Worm (Caenorhabditis elegans) whole organism, young adult: ENCODE results near the gene R01H2.8.

Source experiments
- B0019.2 ChIP-seq: fragments of 200-800 bp; sonication (Bioruptor generic); conservative IDR thresholded peaks from 2 replicates; pipeline ENCODE4 v1.3.6; 2022; ENCODE audit warnings: missing genetic modification reagents, missing genetic modification characterization, missing compliant biosample characterization
- C06A6.2 ChIP-seq: fragments of 200-800 bp; sonication (Bioruptor generic); conservative IDR thresholded peaks from 2 replicates; pipeline ENCODE4 v1.3.6; 2022; ENCODE audit warnings: missing genetic modification characterization, missing compliant biosample characterization
- D2030.7 ChIP-seq: fragments of 200-800 bp; sonication (Bioruptor generic); IDR thresholded peaks from 2 replicates; pipeline ENCODE4 v1.3.6; 2022; ENCODE audit warnings: missing genetic modification reagents, missing genetic modification characterization, missing compliant biosample characterization
- F23B12.7 ChIP-seq: sonication (generic microtip); optimal IDR thresholded peaks from 2 replicates; lab custom pipeline; 2017; ENCODE audit warnings: missing genetic modification characterization, mild to moderate bottlenecking, missing compliant biosample characterization, antibody characterized with exemption, moderate library complexity; ENCODE audit not compliant: insufficient read depth
- F37B4.10 ChIP-seq: fragments of 200-800 bp; sonication (Bioruptor generic); IDR thresholded peaks from 2 replicates; pipeline ENCODE4 v1.3.6; 2022; ENCODE audit warnings: missing genetic modification characterization, missing compliant biosample characterization
- F49E8.2 ChIP-seq: sonication (generic microtip); optimal IDR thresholded peaks from 3 replicates; lab custom pipeline; 2017; ENCODE audit warnings: missing genetic modification characterization, mild to moderate bottlenecking, missing compliant biosample characterization, antibody characterized with exemption, moderate library complexity; ENCODE audit not compliant: insufficient read depth
- F52B5.7 ChIP-seq: sonication (generic microtip); optimal IDR thresholded peaks from 2 replicates; lab custom pipeline; 2016; ENCODE audit warnings: mild to moderate bottlenecking, missing genetic modification characterization, missing compliant biosample characterization
- Y79H2A.3 ChIP-seq: fragments of 200-800 bp; sonication (Bioruptor generic); conservative IDR thresholded peaks from 2 replicates; pipeline ENCODE4 v1.3.6; 2022; ENCODE audit warnings: missing genetic modification reagents, missing genetic modification characterization, missing compliant biosample characterization
- akir-1 ChIP-seq: fragments of 200-800 bp; sonication (Bioruptor generic); optimal IDR thresholded peaks from 2 replicates; lab custom pipeline; 2018; ENCODE audit warnings: mild to moderate bottlenecking, missing genetic modification characterization, moderate library complexity, missing compliant biosample characterization
- aptf-2 ChIP-seq: fragments of 200-800 bp; sonication (Bioruptor generic); conservative IDR thresholded peaks from 2 replicates; pipeline ENCODE4 v1.3.6; 2022; ENCODE audit warnings: missing genetic modification reagents, missing genetic modification characterization, missing compliant biosample characterization
- atf-7 ChIP-seq: sonication (generic microtip); optimal IDR thresholded peaks from 2 replicates; lab custom pipeline; 2017; ENCODE audit warnings: mild to moderate bottlenecking, missing genetic modification characterization, missing compliant biosample characterization
- athp-1 ChIP-seq: sonication (generic microtip); optimal IDR thresholded peaks from 2 replicates; lab custom pipeline; 2017; ENCODE audit warnings: mild to moderate bottlenecking, missing genetic modification characterization, missing compliant biosample characterization
- attf-5 ChIP-seq: fragments of 200-800 bp; sonication (Bioruptor generic); optimal IDR thresholded peaks from 2 replicates; lab custom pipeline; 2018; ENCODE audit warnings: mild to moderate bottlenecking, missing genetic modification characterization, missing compliant biosample characterization
- cebp-1 ChIP-seq, 2 experiments: fragments of 200-800 bp in 1 of 2; sonication (Bioruptor generic) in 1 of 2; sonication (generic microtip) in 1 of 2; IDR thresholded peaks in 1 of 2; optimal IDR thresholded peaks in 1 of 2; 2 replicates each; pipeline versions ENCODE4 v1.3.6 to Lab custom; 2017 to 2022; ENCODE audit warnings: missing compliant biosample characterization in 2 of 2, missing genetic modification characterization in 2 of 2, mild to moderate bottlenecking in 1 of 2, missing genetic modification reagents in 1 of 2, moderate library complexity in 1 of 2
- cebp-2 ChIP-seq: fragments of 200-800 bp; sonication (Bioruptor generic); IDR thresholded peaks from 2 replicates; pipeline ENCODE4 v1.3.6; 2022; ENCODE audit warnings: missing genetic modification characterization, missing compliant biosample characterization
- ceh-100 ChIP-seq: fragments of 200-800 bp; sonication (Bioruptor generic); IDR thresholded peaks from 2 replicates; pipeline ENCODE4 v1.3.6; 2022; ENCODE audit warnings: missing genetic modification reagents, missing genetic modification characterization, missing compliant biosample characterization
- ceh-27 ChIP-seq: fragments of 200-800 bp; sonication (Bioruptor generic); optimal IDR thresholded peaks from 2 replicates; lab custom pipeline; 2018; ENCODE audit warnings: mild to moderate bottlenecking, missing genetic modification characterization, moderate library complexity, missing compliant biosample characterization
- chd-7 ChIP-seq: sonication (generic microtip); optimal IDR thresholded peaks from 2 replicates; lab custom pipeline; 2016; ENCODE audit warnings: mild to moderate bottlenecking, missing genetic modification characterization, moderate library complexity, missing compliant biosample characterization
- dpl-1 ChIP-seq: fragments of 150-350 bp; optimal IDR thresholded peaks from 2 replicates; lab custom pipeline; 2014; ENCODE audit warnings: missing biosample characterization, missing genetic modification reagents, missing genetic modification characterization
- ets-4 ChIP-seq: fragments of 200-800 bp; sonication (Bioruptor generic); optimal IDR thresholded peaks from 2 replicates; lab custom pipeline; 2018; ENCODE audit warnings: mild to moderate bottlenecking, missing genetic modification characterization, missing compliant biosample characterization
- gei-17 ChIP-seq: fragments of 200-800 bp; sonication (Bioruptor generic); optimal IDR thresholded peaks from 2 replicates; lab custom pipeline; 2018; ENCODE audit warnings: mild to moderate bottlenecking, missing genetic modification characterization, missing compliant biosample characterization
- hlh-26 ChIP-seq: fragments of 200-800 bp; sonication (Bioruptor generic); conservative IDR thresholded peaks from 2 replicates; pipeline ENCODE4 v1.3.6; 2022; ENCODE audit warnings: missing genetic modification reagents, missing genetic modification characterization, missing compliant biosample characterization
- hmg-20 ChIP-seq: fragments of 200-800 bp; sonication (Bioruptor generic); IDR thresholded peaks from 2 replicates; pipeline ENCODE4 v1.3.6; 2022; ENCODE audit warnings: missing genetic modification reagents, missing genetic modification characterization, missing compliant biosample characterization
- hsf-1 ChIP-seq: fragments of 200-800 bp; sonication (Bioruptor generic); IDR thresholded peaks from 2 replicates; pipeline ENCODE4 v1.3.6; 2022; ENCODE audit warnings: missing genetic modification reagents, missing genetic modification characterization, missing compliant biosample characterization
- let-607 ChIP-seq, 2 experiments: fragments of 200-800 bp in 1 of 2; sonication (Bioruptor generic) in 1 of 2; sonication (generic microtip) in 1 of 2; optimal IDR thresholded peaks; 2 replicates each; lab custom pipeline; 2016 to 2018; ENCODE audit warnings: mild to moderate bottlenecking in 2 of 2, missing compliant biosample characterization in 2 of 2, missing genetic modification characterization in 2 of 2, moderate library complexity in 2 of 2, missing genotype in 1 of 2
- lin-35 ChIP-seq, 3 experiments: fragments of 150-350 bp in 2 of 3; sonication (generic microtip) in 1 of 3; optimal IDR thresholded peaks; 2 replicates each; lab custom pipeline; 2014 to 2018; ENCODE audit warnings: missing biosample characterization in 3 of 3, missing genetic modification characterization in 3 of 3, missing genetic modification reagents in 3 of 3
- lin-40 ChIP-seq: sonication (generic microtip); optimal IDR thresholded peaks from 2 replicates; lab custom pipeline; 2016; ENCODE audit warnings: missing genetic modification characterization, mild to moderate bottlenecking, missing compliant biosample characterization, missing genotype, missing genetic modification reagents
- lir-1 ChIP-seq: fragments of 200-800 bp; sonication (Bioruptor generic); conservative IDR thresholded peaks from 2 replicates; pipeline ENCODE4 v1.3.6; 2022; ENCODE audit warnings: missing genetic modification reagents, missing genetic modification characterization, missing compliant biosample characterization
- lsy-27 ChIP-seq: sonication (generic microtip); optimal IDR thresholded peaks from 2 replicates; lab custom pipeline; 2017; ENCODE audit warnings: missing genetic modification characterization, mild to moderate bottlenecking, missing compliant biosample characterization, antibody characterized with exemption, missing genotype, borderline replicate concordance; ENCODE audit not compliant: insufficient read depth
- madf-10 ChIP-seq: sonication (generic microtip); optimal IDR thresholded peaks from 2 replicates; lab custom pipeline; 2016; ENCODE audit warnings: mild to moderate bottlenecking, missing genetic modification characterization, missing compliant biosample characterization
- madf-3 ChIP-seq: fragments of 200-800 bp; sonication (Bioruptor generic); IDR thresholded peaks from 2 replicates; pipeline ENCODE4 v1.3.6; 2022; ENCODE audit warnings: missing genetic modification reagents, missing genetic modification characterization, missing compliant biosample characterization
- madf-6 ChIP-seq: fragments of 200-800 bp; sonication (Bioruptor generic); IDR thresholded peaks from 2 replicates; pipeline ENCODE4 v1.3.6; 2022; ENCODE audit warnings: missing genetic modification reagents, missing genetic modification characterization, missing compliant biosample characterization
- mel-28 ChIP-seq: sonication (generic microtip); optimal IDR thresholded peaks from 2 replicates; lab custom pipeline; 2016; ENCODE audit warnings: borderline replicate concordance, mild to moderate bottlenecking, missing genetic modification characterization, missing compliant biosample characterization
- mes-4 ChIP-seq: sonication (generic microtip); optimal IDR thresholded peaks from 2 replicates; lab custom pipeline; 2016; ENCODE audit warnings: missing genotype, missing genetic modification characterization, missing compliant biosample characterization
- mxl-1 ChIP-seq: sonication (generic microtip); optimal IDR thresholded peaks from 2 replicates; lab custom pipeline; 2016; ENCODE audit warnings: missing genetic modification characterization, missing compliant biosample characterization
- sdz-38 ChIP-seq: sonication (generic microtip); optimal IDR thresholded peaks from 2 replicates; lab custom pipeline; 2016; ENCODE audit warnings: missing genotype, missing genetic modification characterization, missing compliant biosample characterization
- snpc-1.1 ChIP-seq: sonication (generic microtip); optimal IDR thresholded peaks from 2 replicates; lab custom pipeline; 2017; ENCODE audit warnings: missing genetic modification characterization, mild to moderate bottlenecking, missing compliant biosample characterization, antibody characterized with exemption, moderate library complexity, missing genotype, missing genetic modification reagents; ENCODE audit not compliant: insufficient read depth
- snpc-4 ChIP-seq, 5 experiments: fragments of 150-350 bp in 1 of 5; sonication (generic microtip) in 4 of 5; optimal IDR thresholded peaks; 2 replicates each; lab custom pipeline; 2014 to 2018; ENCODE audit warnings: missing genetic modification characterization in 5 of 5, missing biosample characterization in 3 of 5, antibody characterized with exemption in 2 of 5, mild to moderate bottlenecking in 2 of 5, missing compliant biosample characterization in 2 of 5, missing genotype in 2 of 5, moderate library complexity in 2 of 5, missing genetic modification reagents in 1 of 5
- somi-1 ChIP-seq: fragments of 200-800 bp; sonication (Bioruptor generic); optimal IDR thresholded peaks from 2 replicates; lab custom pipeline; 2018; ENCODE audit warnings: mild to moderate bottlenecking, missing genetic modification characterization, missing compliant biosample characterization
- unc-130 ChIP-seq: sonication (generic microtip); optimal IDR thresholded peaks from 2 replicates; lab custom pipeline; 2016; ENCODE audit warnings: missing genetic modification reagents, missing genetic modification characterization, missing compliant biosample characterization
- unc-62 ChIP-seq: fragments of 150-350 bp; optimal IDR thresholded peaks from 2 replicates; lab custom pipeline; 2014; ENCODE audit warnings: missing biosample characterization, missing genetic modification reagents, missing genetic modification characterization
- zfh-2 ChIP-seq: fragments of 200-800 bp; sonication (Bioruptor generic); conservative IDR thresholded peaks from 2 replicates; pipeline ENCODE4 v1.3.6; 2022; ENCODE audit warnings: missing genetic modification reagents, missing genetic modification characterization, missing compliant biosample characterization
- ztf-22 ChIP-seq: fragments of 200-800 bp; sonication (Bioruptor generic); optimal IDR thresholded peaks from 2 replicates; lab custom pipeline; 2018; ENCODE audit warnings: mild to moderate bottlenecking, missing genetic modification characterization, moderate library complexity, missing compliant biosample characterization
- ztf-26 ChIP-seq: sonication (generic microtip); optimal IDR thresholded peaks from 2 replicates; lab custom pipeline; 2017; ENCODE audit warnings: missing genetic modification characterization, missing compliant biosample characterization
- ztf-3 ChIP-seq: fragments of 200-800 bp; sonication (Bioruptor generic); optimal IDR thresholded peaks from 2 replicates; lab custom pipeline; 2018; ENCODE audit warnings: mild to moderate bottlenecking, missing genetic modification characterization, missing compliant biosample characterization
- ztf-6 ChIP-seq: fragments of 200-800 bp; sonication (Bioruptor generic); IDR thresholded peaks from 2 replicates; pipeline ENCODE4 v1.3.6; 2022; ENCODE audit warnings: missing genetic modification reagents, missing genetic modification characterization, missing compliant biosample characterization

R01H2.8 gene

DNA sequence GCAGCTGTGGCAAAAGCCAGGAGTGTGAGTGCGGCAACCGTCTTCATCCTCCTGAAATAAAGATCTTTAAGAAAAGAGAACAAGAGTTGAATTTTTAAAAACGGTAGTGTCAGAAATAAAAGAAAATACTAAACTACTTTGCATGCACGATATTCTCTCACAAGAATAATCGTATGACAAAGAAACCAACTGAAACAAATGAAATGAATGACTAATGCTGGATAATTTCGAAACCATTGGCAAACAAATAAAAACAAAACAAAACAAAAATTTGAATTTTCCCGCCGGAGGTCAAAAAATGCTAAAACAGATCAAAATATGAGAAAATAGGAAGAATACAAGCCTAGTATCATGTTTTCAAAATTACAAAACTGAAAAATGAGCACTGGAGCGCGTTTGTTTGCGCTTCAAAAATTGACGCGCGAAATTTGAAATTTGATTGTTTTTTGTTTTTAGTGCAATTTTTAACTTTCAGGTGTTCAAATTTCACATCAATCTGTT is 35.1 kb downstream of the R01H2.8 start, which contains the start of gene cpg-2 (continued):
- TF ChIP-seq ceh-27 = no peak
- TF ChIP-seq madf-3 (GFP tag; lab: Robert Waterston, UW) = peak; percentile 91
- no peak for TF ChIP-seq madf-10
- no peak for TF ChIP-seq somi-1 (GFP tag; lab: Kevin White, UChicago)
- TF ChIP-seq D2030.7 = peak; percentile 98
- TF ChIP-seq B0019.2 (GFP tag; lab: Robert Waterston, UW) = peak; percentile 80
- no peak for TF ChIP-seq ets-4 (GFP tag; lab: Kevin White, UChicago)
- TF ChIP-seq sdz-38 = no peak
- TF ChIP-seq F52B5.7 = no peak
- TF ChIP-seq unc-62 (GFP tag; lab: Kevin White, UChicago) = no peak
- TF ChIP-seq zfh-2 (GFP tag; lab: Robert Waterston, UW) = no peak
- TF ChIP-seq madf-6 (GFP tag; lab: Robert Waterston, UW) = peak; percentile 100
- no peak for TF ChIP-seq lin-40
- no peak for TF ChIP-seq mel-28 (tag; lab: Kevin White, UChicago)
- peak; percentile 76 for TF ChIP-seq lir-1 (GFP tag; lab: Robert Waterston, UW)
- no peak for TF ChIP-seq mxl-1 (tag; lab: Kevin White, UChicago)
- TF ChIP-seq hmg-20 (GFP tag; lab: Robert Waterston, UW) = no peak
- TF ChIP-seq gei-17 (GFP tag; lab: Kevin White, UChicago) = no peak
- no peak for TF ChIP-seq cebp-2
- TF ChIP-seq let-607 (tag; optimal IDR thresholded peaks at IDR 0.05; lab: Kevin White, UChicago) = no peak
- TF ChIP-seq chd-7 (tag; lab: Kevin White, UChicago) = no peak
- peak; percentile 58 for TF ChIP-seq snpc-4 (GFP tag; optimal IDR thresholded peaks at IDR 0.05; lab: Kevin White, UChicago)
- TF ChIP-seq snpc-4 (tag; optimal IDR thresholded peaks at IDR 0.05; lab: Kevin White, UChicago) = peak in 3 of 4 experiments; percentile 11 to 62 (median 55)
- 0 out of 2 replicates have a peak, but pooled peaks have one; percentile 67 for TF ChIP-seq Y79H2A.3 (GFP tag; lab: Robert Waterston, UW)
- TF ChIP-seq F49E8.2 (tag; lab: Kevin White, UChicago) = peak; percentile 95
- TF ChIP-seq F37B4.10 = no peak
- no peak for TF ChIP-seq ztf-3 (GFP tag; lab: Kevin White, UChicago)
- no peak for TF ChIP-seq C06A6.2 (GFP tag; lab: Robert Waterston, UW)
- peak; percentile 95 for TF ChIP-seq dpl-1 (GFP tag; lab: Kevin White, UChicago)
- no peak for TF ChIP-seq attf-5 (GFP tag; lab: Kevin White, UChicago)
- TF ChIP-seq ztf-22 (GFP tag; lab: Kevin White, UChicago) = no peak
- peak; percentile 86 for TF ChIP-seq hsf-1 (GFP tag; lab: Robert Waterston, UW)
- no peak for TF ChIP-seq atf-7
- TF ChIP-seq lin-35 (GFP tag; optimal IDR thresholded peaks at IDR 0.05; lab: Kevin White, UChicago) = peak; percentile 4 to 89 (median 58)
- TF ChIP-seq ztf-26 (tag; lab: Kevin White, UChicago) = no peak
- TF ChIP-seq F23B12.7 = peak; percentile 64
- no peak for TF ChIP-seq ceh-100 (GFP tag; lab: Robert Waterston, UW)
- no peak for TF ChIP-seq cebp-1 (GFP tag; IDR thresholded peaks at IDR 0.05; lab: Robert Waterston, UW)
- no peak for TF ChIP-seq cebp-1 (tag; optimal IDR thresholded peaks at IDR 0.05; lab: Kevin White, UChicago)
- TF ChIP-seq ztf-6 (GFP tag; lab: Robert Waterston, UW) = no peak
- no peak for TF ChIP-seq aptf-2 (GFP tag; lab: Robert Waterston, UW)
- TF ChIP-seq snpc-1.1 (tag; lab: Kevin White, UChicago) = peak; percentile 82
- no peak for TF ChIP-seq mes-4
- no peak for TF ChIP-seq hlh-26 (GFP tag; lab: Robert Waterston, UW)
- peak; percentile 20 for TF ChIP-seq athp-1 (tag; lab: Kevin White, UChicago)
- TF ChIP-seq lsy-27 (tag; lab: Kevin White, UChicago) = no peak
- TF ChIP-seq unc-130 = peak; percentile 94
- no peak for TF ChIP-seq akir-1 (GFP tag; lab: Kevin White, UChicago)
